Worm (Caenorhabditis elegans) whole organism, L4/young adult: Measurements from ENCODE around the gene algn-3.

ENCODE experiments used
- W03F9.2 ChIP-seq: fragments of 150-350 bp; optimal IDR thresholded peaks from 2 replicates; lab custom pipeline; 2014; ENCODE audit warnings: missing biosample characterization, missing genetic modification characterization
- dao-5 ChIP-seq: sonication (generic microtip); optimal IDR thresholded peaks from 2 replicates; lab custom pipeline; 2016; ENCODE audit warnings: missing genotype, missing genetic modification characterization, moderate library complexity, missing compliant biosample characterization
- him-1 ChIP-seq: sonication (generic microtip); optimal IDR thresholded peaks from 2 replicates; lab custom pipeline; 2016; ENCODE audit warnings: missing genotype, missing genetic modification reagents, missing genetic modification characterization, missing compliant biosample characterization

- TF ChIP-seq him-1 (tag; lab: Kevin White, UChicago) (no peak), dao-5 (tag; lab: Kevin White, UChicago) (no peak), W03F9.2 (no peak)
Measured at ce11 chrII:14152274-14152673, 19.6 kb upstream of the algn-3 start.
